Worm (Caenorhabditis elegans) whole organism, young adult: Measurements from ENCODE around the gene Y48G9A.11.
A peak's percentile ranks its signal among the peaks of the same experiment; 100 is the strongest.

ENCODE experiments used
- B0035.1 ChIP-seq: sonication (generic microtip); optimal IDR thresholded peaks from 2 replicates; lab custom pipeline; 2016; ENCODE audit warnings: missing genetic modification characterization, mild to moderate bottlenecking, missing compliant biosample characterization, missing genotype, missing genetic modification reagents
- C06A6.2 ChIP-seq: fragments of 200-800 bp; sonication (Bioruptor generic); conservative IDR thresholded peaks from 2 replicates; pipeline ENCODE4 v1.3.6; 2022; ENCODE audit warnings: missing genetic modification characterization, missing compliant biosample characterization
- D2030.7 ChIP-seq: fragments of 200-800 bp; sonication (Bioruptor generic); IDR thresholded peaks from 2 replicates; pipeline ENCODE4 v1.3.6; 2022; ENCODE audit warnings: missing genetic modification reagents, missing genetic modification characterization, missing compliant biosample characterization
- F10E7.11 ChIP-seq: sonication (generic microtip); optimal IDR thresholded peaks from 2 replicates; lab custom pipeline; 2017; ENCODE audit warnings: mild to moderate bottlenecking, missing genetic modification characterization, moderate library complexity, missing compliant biosample characterization
- F23B12.7 ChIP-seq: sonication (generic microtip); optimal IDR thresholded peaks from 2 replicates; lab custom pipeline; 2017; ENCODE audit warnings: missing genetic modification characterization, mild to moderate bottlenecking, missing compliant biosample characterization, antibody characterized with exemption, moderate library complexity; ENCODE audit not compliant: insufficient read depth
- F37B4.10 ChIP-seq: fragments of 200-800 bp; sonication (Bioruptor generic); IDR thresholded peaks from 2 replicates; pipeline ENCODE4 v1.3.6; 2022; ENCODE audit warnings: missing genetic modification characterization, missing compliant biosample characterization
- Y79H2A.3 ChIP-seq: fragments of 200-800 bp; sonication (Bioruptor generic); conservative IDR thresholded peaks from 2 replicates; pipeline ENCODE4 v1.3.6; 2022; ENCODE audit warnings: missing genetic modification reagents, missing genetic modification characterization, missing compliant biosample characterization
- aptf-2 ChIP-seq: fragments of 200-800 bp; sonication (Bioruptor generic); conservative IDR thresholded peaks from 2 replicates; pipeline ENCODE4 v1.3.6; 2022; ENCODE audit warnings: missing genetic modification reagents, missing genetic modification characterization, missing compliant biosample characterization
- athp-1 ChIP-seq: sonication (generic microtip); optimal IDR thresholded peaks from 2 replicates; lab custom pipeline; 2017; ENCODE audit warnings: mild to moderate bottlenecking, missing genetic modification characterization, missing compliant biosample characterization
- attf-3 ChIP-seq: fragments of 200-800 bp; sonication (Bioruptor generic); conservative IDR thresholded peaks from 2 replicates; pipeline ENCODE4 v1.3.6; 2022; ENCODE audit warnings: missing genetic modification reagents, missing genetic modification characterization, missing compliant biosample characterization
- attf-6 ChIP-seq: fragments of 200-800 bp; sonication (Bioruptor generic); IDR thresholded peaks from 2 replicates; pipeline ENCODE4 v1.3.6; 2022; ENCODE audit warnings: missing genetic modification reagents, missing genetic modification characterization, missing compliant biosample characterization
- bed-1 ChIP-seq: fragments of 200-800 bp; sonication (Bioruptor generic); IDR thresholded peaks from 2 replicates; pipeline ENCODE4 v1.3.6; 2022; ENCODE audit warnings: missing genetic modification reagents, missing genetic modification characterization, missing compliant biosample characterization
- ceh-91 ChIP-seq: fragments of 200-800 bp; sonication (Bioruptor generic); IDR thresholded peaks from 2 replicates; pipeline ENCODE4 v1.3.6; 2022; ENCODE audit warnings: missing genetic modification reagents, missing genetic modification characterization, missing compliant biosample characterization
- dox-1 ChIP-seq: fragments of 200-800 bp; sonication (Bioruptor generic); IDR thresholded peaks from 2 replicates; pipeline ENCODE4 v1.3.6; 2022; ENCODE audit warnings: missing genetic modification reagents, missing genetic modification characterization, missing compliant biosample characterization
- efl-1 ChIP-seq: fragments of 150-350 bp; optimal IDR thresholded peaks from 2 replicates; lab custom pipeline; 2014; ENCODE audit warnings: missing biosample characterization, missing genetic modification reagents, missing genetic modification characterization
- egl-18 ChIP-seq: fragments of 200-800 bp; sonication (Bioruptor generic); IDR thresholded peaks from 2 replicates; pipeline ENCODE4 v1.3.6; 2022; ENCODE audit warnings: missing genetic modification reagents, missing genetic modification characterization, missing compliant biosample characterization
- egrh-3 ChIP-seq: fragments of 200-800 bp; sonication (Bioruptor generic); IDR thresholded peaks from 2 replicates; pipeline ENCODE4 v1.3.6; 2022; ENCODE audit warnings: missing genetic modification reagents, missing genetic modification characterization, missing compliant biosample characterization
- him-1 ChIP-seq: sonication (generic microtip); optimal IDR thresholded peaks from 2 replicates; lab custom pipeline; 2016; ENCODE audit warnings: missing genotype, missing genetic modification reagents, missing genetic modification characterization, missing compliant biosample characterization
- hlh-26 ChIP-seq: fragments of 200-800 bp; sonication (Bioruptor generic); conservative IDR thresholded peaks from 2 replicates; pipeline ENCODE4 v1.3.6; 2022; ENCODE audit warnings: missing genetic modification reagents, missing genetic modification characterization, missing compliant biosample characterization
- hmg-1.2 ChIP-seq: fragments of 200-800 bp; sonication (Bioruptor generic); IDR thresholded peaks from 2 replicates; pipeline ENCODE4 v1.3.6; 2022; ENCODE audit warnings: missing genetic modification reagents, missing genetic modification characterization, missing compliant biosample characterization
- hsf-1 ChIP-seq: fragments of 200-800 bp; sonication (Bioruptor generic); IDR thresholded peaks from 2 replicates; pipeline ENCODE4 v1.3.6; 2022; ENCODE audit warnings: missing genetic modification reagents, missing genetic modification characterization, missing compliant biosample characterization
- let-607 ChIP-seq, 2 experiments: fragments of 200-800 bp in 1 of 2; sonication (Bioruptor generic) in 1 of 2; sonication (generic microtip) in 1 of 2; optimal IDR thresholded peaks; 2 replicates each; lab custom pipeline; 2016 to 2018; ENCODE audit warnings: mild to moderate bottlenecking in 2 of 2, missing compliant biosample characterization in 2 of 2, missing genetic modification characterization in 2 of 2, moderate library complexity in 2 of 2, missing genotype in 1 of 2
- lin-54 ChIP-seq: fragments of 200-800 bp; sonication (Bioruptor generic); optimal IDR thresholded peaks from 2 replicates; lab custom pipeline; 2018; ENCODE audit warnings: mild to moderate bottlenecking, missing genetic modification characterization, missing compliant biosample characterization
- lsl-1 ChIP-seq: fragments of 200-800 bp; sonication (Bioruptor generic); optimal IDR thresholded peaks from 2 replicates; lab custom pipeline; 2018; ENCODE audit warnings: mild to moderate bottlenecking, missing genetic modification characterization, moderate library complexity, missing compliant biosample characterization
- lsy-27 ChIP-seq: sonication (generic microtip); optimal IDR thresholded peaks from 2 replicates; lab custom pipeline; 2017; ENCODE audit warnings: missing genetic modification characterization, mild to moderate bottlenecking, missing compliant biosample characterization, antibody characterized with exemption, missing genotype, borderline replicate concordance; ENCODE audit not compliant: insufficient read depth
- madf-10 ChIP-seq: sonication (generic microtip); optimal IDR thresholded peaks from 2 replicates; lab custom pipeline; 2016; ENCODE audit warnings: mild to moderate bottlenecking, missing genetic modification characterization, missing compliant biosample characterization
- madf-3 ChIP-seq: fragments of 200-800 bp; sonication (Bioruptor generic); IDR thresholded peaks from 2 replicates; pipeline ENCODE4 v1.3.6; 2022; ENCODE audit warnings: missing genetic modification reagents, missing genetic modification characterization, missing compliant biosample characterization
- madf-8 ChIP-seq: fragments of 200-800 bp; sonication (Bioruptor generic); conservative IDR thresholded peaks from 2 replicates; pipeline ENCODE4 v1.3.6; 2022; ENCODE audit warnings: missing genetic modification reagents, missing genetic modification characterization, missing compliant biosample characterization
- mcd-1 ChIP-seq: fragments of 200-800 bp; sonication (Bioruptor generic); IDR thresholded peaks from 2 replicates; pipeline ENCODE4 v1.3.6; 2022; ENCODE audit warnings: missing genetic modification reagents, missing genetic modification characterization, missing compliant biosample characterization
- mel-28 ChIP-seq: sonication (generic microtip); optimal IDR thresholded peaks from 2 replicates; lab custom pipeline; 2016; ENCODE audit warnings: borderline replicate concordance, mild to moderate bottlenecking, missing genetic modification characterization, missing compliant biosample characterization
- nfya-1 ChIP-seq: sonication (generic microtip); optimal IDR thresholded peaks from 2 replicates; lab custom pipeline; 2017; ENCODE audit warnings: antibody characterized with exemption, missing compliant biosample characterization, missing genetic modification characterization, borderline replicate concordance; ENCODE audit not compliant: insufficient read depth
- nhr-120 ChIP-seq: fragments of 200-800 bp; sonication (Bioruptor generic); IDR thresholded peaks from 2 replicates; pipeline ENCODE4 v1.3.6; 2022; ENCODE audit warnings: missing genetic modification characterization, missing compliant biosample characterization
- pha-4 ChIP-seq: fragments of 150-350 bp; sonication (generic microtip); optimal IDR thresholded peaks from 2 replicates; lab custom pipeline; 2014; ENCODE audit warnings: missing biosample characterization, missing genetic modification reagents, missing genetic modification characterization
- rcor-1 ChIP-seq: fragments of 200-800 bp; sonication (Bioruptor generic); IDR thresholded peaks from 2 replicates; pipeline ENCODE4 v1.3.6; 2022; ENCODE audit warnings: missing genetic modification reagents, missing genetic modification characterization, missing compliant biosample characterization
- sdz-38 ChIP-seq: sonication (generic microtip); optimal IDR thresholded peaks from 2 replicates; lab custom pipeline; 2016; ENCODE audit warnings: missing genotype, missing genetic modification characterization, missing compliant biosample characterization
- sea-2 ChIP-seq: fragments of 200-800 bp; sonication (Bioruptor generic); IDR thresholded peaks from 2 replicates; pipeline ENCODE4 v1.3.6; 2022; ENCODE audit warnings: missing genetic modification characterization, missing compliant biosample characterization
- snpc-3.4 ChIP-seq: sonication (generic microtip); optimal IDR thresholded peaks from 2 replicates; lab custom pipeline; 2017; ENCODE audit warnings: missing genetic modification characterization, mild to moderate bottlenecking, missing compliant biosample characterization, antibody characterized with exemption, moderate library complexity, missing genotype, missing genetic modification reagents
- tbx-9 ChIP-seq: sonication (generic microtip); optimal IDR thresholded peaks from 2 replicates; lab custom pipeline; 2016; ENCODE audit warnings: borderline replicate concordance, missing genetic modification characterization, inconsistent platforms, missing compliant biosample characterization
- tlf-1 ChIP-seq: fragments of 200-800 bp; sonication (Bioruptor generic); optimal IDR thresholded peaks from 2 replicates; lab custom pipeline; 2018; ENCODE audit warnings: mild to moderate bottlenecking, missing genetic modification characterization, missing compliant biosample characterization
- zfh-2 ChIP-seq: fragments of 200-800 bp; sonication (Bioruptor generic); conservative IDR thresholded peaks from 2 replicates; pipeline ENCODE4 v1.3.6; 2022; ENCODE audit warnings: missing genetic modification reagents, missing genetic modification characterization, missing compliant biosample characterization
- zim-3 ChIP-seq: sonication (generic microtip); optimal IDR thresholded peaks from 2 replicates; lab custom pipeline; 2017; ENCODE audit warnings: mild to moderate bottlenecking, missing genetic modification characterization, moderate library complexity, missing compliant biosample characterization
- ztf-22 ChIP-seq: fragments of 200-800 bp; sonication (Bioruptor generic); optimal IDR thresholded peaks from 2 replicates; lab custom pipeline; 2018; ENCODE audit warnings: mild to moderate bottlenecking, missing genetic modification characterization, moderate library complexity, missing compliant biosample characterization
- ztf-28 ChIP-seq: fragments of 200-800 bp; sonication (Bioruptor generic); IDR thresholded peaks from 2 replicates; pipeline ENCODE4 v1.3.6; 2022; ENCODE audit warnings: missing genetic modification reagents, missing genetic modification characterization, missing compliant biosample characterization

Y48G9A.11 gene

DNA sequence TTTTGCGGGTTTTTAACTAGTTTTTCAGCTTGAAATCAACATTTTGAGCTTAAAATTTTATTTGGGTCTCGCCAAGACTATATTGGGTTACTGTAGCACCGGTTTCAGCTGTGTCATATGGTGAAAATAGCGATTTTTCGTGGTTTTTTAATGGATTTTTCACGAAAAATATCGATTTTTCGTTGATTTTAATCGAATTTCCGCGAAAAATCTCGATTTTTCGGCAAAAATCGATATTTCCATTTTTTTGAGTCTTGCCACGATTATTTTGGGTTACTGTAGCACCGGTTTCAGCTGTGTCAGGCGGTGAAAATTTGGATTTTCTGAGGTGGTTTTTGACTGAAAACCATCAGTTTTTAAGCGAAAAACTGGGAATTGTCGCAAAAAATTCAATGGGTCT lies 1.4 kb downstream of the Y48G9A.11 start:
- no peak for TF ChIP-seq aptf-2 (GFP tag; lab: Robert Waterston, UW)
- TF ChIP-seq tbx-9: no peak
- TF ChIP-seq hsf-1 (GFP tag; lab: Robert Waterston, UW): no peak
- TF ChIP-seq nfya-1 (tag; lab: Kevin White, UChicago): no peak
- TF ChIP-seq sea-2 (GFP tag; lab: Robert Waterston, UW): no peak
- no peak for TF ChIP-seq tlf-1 (GFP tag; lab: Kevin White, UChicago)
- TF ChIP-seq bed-1 (GFP tag; lab: Robert Waterston, UW): no peak
- no peak for TF ChIP-seq madf-3

DNA sequence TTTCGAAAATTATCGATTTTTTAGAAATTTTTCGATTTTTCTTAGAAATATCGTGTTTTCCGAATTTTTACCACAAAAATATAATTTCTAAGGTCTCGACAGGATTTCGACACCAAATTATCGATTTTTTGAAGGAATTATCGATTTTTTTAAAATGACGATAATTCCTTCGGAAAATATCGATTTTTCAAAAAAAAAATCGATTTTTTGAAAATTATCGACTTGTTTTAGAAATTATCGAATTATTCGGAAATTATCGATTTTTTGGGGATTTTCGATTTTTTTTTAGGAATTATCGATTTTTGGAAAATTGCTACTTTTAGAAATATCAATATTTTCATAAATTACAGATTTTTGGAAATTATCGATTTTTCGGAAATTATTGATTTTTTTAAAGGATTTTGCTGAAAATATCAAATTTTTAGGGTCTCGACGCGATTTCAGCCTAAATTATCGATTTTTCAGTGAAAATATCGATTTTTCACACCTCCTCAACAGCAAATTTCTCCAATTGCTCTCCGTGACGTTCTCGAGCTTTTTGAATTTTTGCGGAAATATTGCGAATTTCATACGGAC lies 4.0 kb downstream of the Y48G9A.11 start:
- no peak for TF ChIP-seq zim-3 (tag; lab: Kevin White, UChicago)
- no peak for TF ChIP-seq snpc-3.4
- TF ChIP-seq athp-1 (tag; lab: Kevin White, UChicago): no peak
- TF ChIP-seq ztf-28 (GFP tag; lab: Robert Waterston, UW): no peak
- TF ChIP-seq ceh-91 (GFP tag; lab: Robert Waterston, UW): no peak
- no peak for TF ChIP-seq him-1 (tag; lab: Kevin White, UChicago)
- TF ChIP-seq lin-54 (GFP tag; lab: Kevin White, UChicago): no peak
- TF ChIP-seq ztf-22 (GFP tag; lab: Kevin White, UChicago): no peak
- no peak for TF ChIP-seq zfh-2
- no peak for TF ChIP-seq madf-8 (GFP tag; lab: Robert Waterston, UW)

DNA sequence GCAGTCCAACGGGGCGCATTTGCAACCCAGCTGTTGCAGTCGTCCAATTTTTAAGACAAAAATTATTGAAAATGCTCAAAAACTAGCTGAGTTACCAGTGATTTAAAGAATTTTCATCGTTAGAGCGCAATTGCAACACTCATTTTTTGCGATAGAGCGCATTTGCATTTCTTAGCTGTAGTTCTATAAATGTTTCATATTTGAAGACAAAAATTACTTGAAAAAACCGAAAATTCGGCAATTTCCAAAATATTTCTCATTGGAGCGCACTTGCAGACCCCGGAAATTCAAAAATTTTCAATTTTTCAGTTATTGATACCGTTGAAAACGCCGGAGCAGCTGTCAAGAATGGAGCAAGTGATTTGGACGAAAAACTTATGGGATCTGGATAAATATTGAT lies 4.7 kb downstream of the Y48G9A.11 start:
- TF ChIP-seq mcd-1 (peak; percentile 55), nhr-120 (GFP tag; lab: Robert Waterston, UW) (no peak)

DNA sequence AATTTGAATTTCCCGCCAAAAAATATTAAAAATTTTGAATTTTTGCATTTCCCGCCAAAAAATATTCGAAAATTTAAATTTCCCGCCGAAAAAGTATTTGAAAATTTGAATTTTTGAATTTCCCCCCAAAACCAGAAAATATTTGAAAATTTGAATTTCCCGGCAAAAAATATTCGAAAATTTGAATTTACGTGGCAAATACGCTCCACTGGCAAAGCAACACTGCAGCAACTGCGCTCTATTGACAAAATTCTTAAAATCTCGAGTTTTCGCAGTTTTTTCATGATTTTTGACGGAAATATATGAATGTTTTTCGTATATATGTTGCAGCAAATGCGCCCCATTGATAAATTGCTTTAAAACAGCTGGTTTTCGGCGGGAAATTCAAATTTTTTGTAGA lies 5.3 kb downstream of the Y48G9A.11 start:
- TF ChIP-seq zim-3 (tag; lab: Kevin White, UChicago): no peak
- TF ChIP-seq egrh-3: no peak
- TF ChIP-seq lsl-1 (GFP tag; lab: Kevin White, UChicago): peak; percentile 36
- no peak for TF ChIP-seq dox-1 (GFP tag; lab: Robert Waterston, UW)
- no peak for TF ChIP-seq lsy-27 (tag; lab: Kevin White, UChicago)
- no peak for TF ChIP-seq egl-18 (GFP tag; lab: Robert Waterston, UW)
- no peak for TF ChIP-seq madf-10 (tag; lab: Kevin White, UChicago)
- no peak for TF ChIP-seq madf-3
- no peak for TF ChIP-seq athp-1 (tag; lab: Kevin White, UChicago)
- TF ChIP-seq hmg-1.2: no peak
- TF ChIP-seq bed-1 (GFP tag; lab: Robert Waterston, UW): no peak
- TF ChIP-seq F37B4.10 (GFP tag; lab: Robert Waterston, UW): no peak
- no peak for TF ChIP-seq attf-3 (GFP tag; lab: Robert Waterston, UW)
- no peak for TF ChIP-seq attf-6 (GFP tag; lab: Robert Waterston, UW)
- TF ChIP-seq hlh-26 (GFP tag; lab: Robert Waterston, UW): no peak
- TF ChIP-seq Y79H2A.3: no peak
- TF ChIP-seq mel-28 (tag; lab: Kevin White, UChicago): no peak
- TF ChIP-seq F23B12.7: no peak
- no peak for TF ChIP-seq C06A6.2 (GFP tag; lab: Robert Waterston, UW)
- peak; percentile 13; the same call in 1 of the 2 replicates for TF ChIP-seq D2030.7 (GFP tag; lab: Robert Waterston, UW)
- no peak for TF ChIP-seq pha-4 (tag; lab: Kevin White, UChicago)
- TF ChIP-seq sdz-38 (tag; lab: Kevin White, UChicago): no peak
- no peak for TF ChIP-seq F10E7.11 (tag; lab: Kevin White, UChicago)
- TF ChIP-seq let-607 (tag; optimal IDR thresholded peaks at IDR 0.05; lab: Kevin White, UChicago): no peak
- no peak for TF ChIP-seq rcor-1 (GFP tag; lab: Robert Waterston, UW)
- peak; percentile 61 for TF ChIP-seq efl-1 (GFP tag; lab: Kevin White, UChicago)
- no peak for TF ChIP-seq B0035.1
- no peak for TF ChIP-seq snpc-3.4
